Fruit fly (Drosophila melanogaster) whole organism, embryonic: ENCODE results near the gene Jhbp2.

Experiments used
- CG10321 ChIP-seq: fragments of 200-800 bp; sonication (Bioruptor generic); IDR thresholded peaks from 2 replicates; pipeline ENCODE4 v1.3.6; 2022; ENCODE audit warnings: missing biosample characterization, missing genetic modification characterization
- CG10462 ChIP-seq: fragments of 200-800 bp; sonication (Bioruptor generic); optimal IDR thresholded peaks from 2 replicates; lab custom pipeline; 2016; ENCODE audit warnings: missing biosample characterization, missing genetic modification characterization
- CG13424 ChIP-seq: fragments of 200-800 bp; sonication (Bioruptor generic); optimal IDR thresholded peaks from 2 replicates; lab custom pipeline; 2019; ENCODE audit warnings: missing biosample characterization, mild to moderate bottlenecking, missing genetic modification characterization, moderate library complexity
- CG13894 ChIP-seq: fragments of 200-800 bp; sonication (Bioruptor generic); optimal IDR thresholded peaks from 3 replicates; lab custom pipeline; 2018; ENCODE audit warnings: missing biosample characterization, mild to moderate bottlenecking, missing genetic modification characterization, moderate library complexity
- CG14667 ChIP-seq: fragments of 200-800 bp; sonication (Bioruptor generic); IDR thresholded peaks from 2 replicates; pipeline ENCODE4 v1.3.6; 2022; ENCODE audit warnings: missing biosample characterization, missing genetic modification characterization
- CG15073 ChIP-seq: fragments of 200-800 bp; sonication (Bioruptor generic); optimal IDR thresholded peaks from 2 replicates; lab custom pipeline; 2016; ENCODE audit warnings: missing biosample characterization, missing genetic modification characterization
- CG16863 ChIP-seq: fragments of 200-800 bp; sonication (Bioruptor generic); optimal IDR thresholded peaks from 3 replicates; lab custom pipeline; 2016; ENCODE audit warnings: missing biosample characterization, missing genetic modification characterization
- CG17186 ChIP-seq: fragments of 200-800 bp; sonication (Bioruptor generic); optimal IDR thresholded peaks from 3 replicates; lab custom pipeline; 2017; ENCODE audit warnings: missing biosample characterization, missing genetic modification reagents, missing genetic modification characterization
- CG17361 ChIP-seq: fragments of 200-800 bp; sonication (Bioruptor generic); IDR thresholded peaks from 3 replicates; pipeline ENCODE4 v1.3.6; 2022; ENCODE audit warnings: missing biosample characterization, missing genetic modification characterization
- CG18262 ChIP-seq: fragments of 200-800 bp; optimal IDR thresholded peaks from 3 replicates; lab custom pipeline; 2019; ENCODE audit warnings: missing biosample characterization, mild to moderate bottlenecking, missing genetic modification characterization, moderate library complexity
- CG2129 ChIP-seq: fragments of 200-800 bp; sonication (Bioruptor generic); IDR thresholded peaks from 2 replicates; pipeline ENCODE4 v1.3.6; 2022; ENCODE audit warnings: missing biosample characterization, missing genetic modification characterization; ENCODE audit not compliant: partially characterized antibody
- CG31224 ChIP-seq: fragments of 200-800 bp; sonication (Bioruptor generic); IDR thresholded peaks from 2 replicates; pipeline ENCODE4 v1.3.6; 2022; ENCODE audit warnings: missing biosample characterization, missing genetic modification characterization
- CG32767 ChIP-seq: fragments of 200-800 bp; sonication (Bioruptor generic); IDR thresholded peaks from 2 replicates; pipeline ENCODE4 v1.3.6; 2022; ENCODE audit warnings: missing biosample characterization, missing genetic modification characterization
- CG3407 ChIP-seq: fragments of 200-800 bp; sonication (Bioruptor generic); optimal IDR thresholded peaks from 2 replicates; lab custom pipeline; 2018; ENCODE audit warnings: missing biosample characterization, mild to moderate bottlenecking, missing genetic modification characterization
- CG42726 ChIP-seq: fragments of 200-800 bp; sonication (Bioruptor generic); IDR thresholded peaks from 2 replicates; pipeline ENCODE4 v1.3.6; 2022; ENCODE audit warnings: missing biosample characterization, missing genetic modification characterization; ENCODE audit not compliant: partially characterized antibody
- CG4282 ChIP-seq: fragments of 200-800 bp; sonication (Bioruptor generic); optimal IDR thresholded peaks from 2 replicates; lab custom pipeline; 2016; ENCODE audit warnings: missing biosample characterization, missing genetic modification characterization
- CG4360 ChIP-seq: fragments of 200-800 bp; sonication (Bioruptor generic); IDR thresholded peaks from 2 replicates; pipeline ENCODE4 v1.3.6; 2022; ENCODE audit warnings: missing biosample characterization, missing genetic modification characterization
- CG4617 ChIP-seq: fragments of 200-800 bp; sonication (Bioruptor generic); optimal IDR thresholded peaks from 3 replicates; lab custom pipeline; 2016; ENCODE audit warnings: missing biosample characterization, missing genetic modification characterization, borderline replicate concordance
- CG8944 ChIP-seq: fragments of 200-800 bp; sonication (Bioruptor generic); optimal IDR thresholded peaks from 3 replicates; lab custom pipeline; 2016; ENCODE audit warnings: missing biosample characterization, missing genetic modification characterization
- CHES-1-like ChIP-seq: fragments of 200-800 bp; sonication (Bioruptor generic); optimal IDR thresholded peaks from 2 replicates; lab custom pipeline; 2016; ENCODE audit warnings: missing biosample characterization, missing genetic modification characterization
- Doc2 ChIP-seq: fragments of 200-800 bp; sonication (Bioruptor generic); IDR thresholded peaks from 2 replicates; pipeline ENCODE4 v1.3.6; 2022; ENCODE audit warnings: missing biosample characterization, missing genetic modification characterization
- Fer3 ChIP-seq: fragments of 200-800 bp; sonication (Bioruptor generic); optimal IDR thresholded peaks from 2 replicates; lab custom pipeline; 2018; ENCODE audit warnings: missing biosample characterization, mild to moderate bottlenecking, missing genetic modification characterization, moderate library complexity
- Gug ChIP-seq: fragments of 200-800 bp; sonication (Bioruptor generic); IDR thresholded peaks from 4 replicates; pipeline ENCODE4 v1.3.6; 2022; ENCODE audit warnings: missing biosample characterization, missing genetic modification characterization
- HLH54F ChIP-seq: fragments of 200-800 bp; sonication (Bioruptor generic); optimal IDR thresholded peaks from 3 replicates; lab custom pipeline; 2016; ENCODE audit warnings: missing biosample characterization, missing genetic modification characterization
- Hr39 ChIP-seq: fragments of >200 bp; optimal IDR thresholded peaks from 2 replicates; lab custom pipeline; 2017
- Meics ChIP-seq: fragments of 200-800 bp; sonication (Bioruptor generic); optimal IDR thresholded peaks from 2 replicates; lab custom pipeline; 2017; ENCODE audit warnings: missing biosample characterization, mild to moderate bottlenecking, missing genetic modification characterization
- Mrtf ChIP-seq: fragments of 200-800 bp; sonication (Bioruptor generic); IDR thresholded peaks from 3 replicates; pipeline ENCODE4 v1.3.6; 2022; ENCODE audit warnings: missing biosample characterization, missing genetic modification characterization
- Nf-YA ChIP-seq: fragments of 200-800 bp; sonication (Bioruptor generic); IDR thresholded peaks from 2 replicates; pipeline ENCODE4 v1.3.6; 2022; ENCODE audit warnings: missing biosample characterization, missing genetic modification characterization
- Nf-YC ChIP-seq: fragments of 200-800 bp; optimal IDR thresholded peaks from 3 replicates; lab custom pipeline; 2019; ENCODE audit warnings: missing biosample characterization, mild to moderate bottlenecking, missing genetic modification characterization, moderate library complexity
- Oli ChIP-seq: fragments of 200-800 bp; sonication (Bioruptor generic); optimal IDR thresholded peaks from 2 replicates; lab custom pipeline; 2018; ENCODE audit warnings: missing biosample characterization, mild to moderate bottlenecking, missing genetic modification characterization, moderate library complexity
- Trl ChIP-seq, 3 experiments: fragments of >200 bp in 2 of 3; fragments of 200-800 bp in 1 of 3; sonication (Bioruptor generic) in 1 of 3; optimal IDR thresholded peaks; 2 replicates in 1 of 3; 3 replicates in 2 of 3; lab custom pipeline; 2016 to 2017; ENCODE audit warnings: missing biosample characterization in 1 of 3, missing genetic modification characterization in 1 of 3
- az2 ChIP-seq: fragments of 200-800 bp; sonication (Bioruptor generic); optimal IDR thresholded peaks from 3 replicates; lab custom pipeline; 2016; ENCODE audit warnings: missing biosample characterization, missing genetic modification characterization
- bab2 ChIP-seq: fragments of 200-800 bp; sonication (Bioruptor generic); optimal IDR thresholded peaks from 2 replicates; lab custom pipeline; 2016; ENCODE audit warnings: missing biosample characterization, missing genetic modification characterization
- bigmax ChIP-seq: fragments of 200-800 bp; sonication (Bioruptor generic); optimal IDR thresholded peaks from 2 replicates; lab custom pipeline; 2018; ENCODE audit warnings: missing biosample characterization, mild to moderate bottlenecking, missing genetic modification characterization
- crol ChIP-seq: fragments of 200-800 bp; sonication (Bioruptor generic); IDR thresholded peaks from 2 replicates; pipeline ENCODE4 v1.3.6; 2022; ENCODE audit warnings: missing biosample characterization, missing genetic modification characterization
- emc ChIP-seq: fragments of 200-800 bp; sonication (Bioruptor generic); optimal IDR thresholded peaks from 2 replicates; lab custom pipeline; 2016; ENCODE audit warnings: missing biosample characterization, missing genetic modification characterization
- esg ChIP-seq: fragments of 200-800 bp; sonication (Bioruptor generic); conservative IDR thresholded peaks from 2 replicates; pipeline ENCODE4 v1.3.6; 2022; ENCODE audit warnings: missing biosample characterization, missing genetic modification characterization
- gcm ChIP-seq: fragments of 200-800 bp; sonication (Bioruptor generic); optimal IDR thresholded peaks from 2 replicates; lab custom pipeline; 2019; ENCODE audit warnings: missing biosample characterization, mild to moderate bottlenecking, missing genetic modification characterization, moderate library complexity
- gsb-n ChIP-seq: fragments of 200-800 bp; sonication (Bioruptor generic); optimal IDR thresholded peaks from 3 replicates; lab custom pipeline; 2018; ENCODE audit warnings: missing biosample characterization, mild to moderate bottlenecking, missing genetic modification characterization
- gt ChIP-seq: fragments of 200-800 bp; sonication (Bioruptor generic); IDR thresholded peaks from 2 replicates; pipeline ENCODE4 v1.3.6; 2022; ENCODE audit warnings: missing biosample characterization, missing genetic modification characterization
- klu ChIP-seq: fragments of 200-800 bp; sonication (Bioruptor generic); IDR thresholded peaks from 2 replicates; pipeline ENCODE4 v1.3.6; 2022; ENCODE audit warnings: missing biosample characterization, missing genetic modification characterization
- lbe ChIP-seq: fragments of 200-800 bp; sonication (Bioruptor generic); optimal IDR thresholded peaks from 2 replicates; lab custom pipeline; 2016; ENCODE audit warnings: missing biosample characterization, mild to moderate bottlenecking, missing genetic modification characterization
- p53 ChIP-seq: fragments of 200-800 bp; sonication (Bioruptor generic); optimal IDR thresholded peaks from 2 replicates; lab custom pipeline; 2016; ENCODE audit warnings: missing biosample characterization, missing genetic modification characterization
- pfk ChIP-seq: fragments of 200-800 bp; sonication (Bioruptor generic); optimal IDR thresholded peaks from 2 replicates; lab custom pipeline; 2018; ENCODE audit warnings: missing biosample characterization, mild to moderate bottlenecking, missing genetic modification characterization, moderate library complexity
- ranshi ChIP-seq: fragments of 200-800 bp; sonication (Bioruptor generic); IDR thresholded peaks from 2 replicates; pipeline ENCODE4 v1.3.6; 2022; ENCODE audit warnings: missing biosample characterization, missing genetic modification characterization
- sens ChIP-seq: fragments of 200-800 bp; sonication (Bioruptor generic); peaks from one replicate; lab custom pipeline; 2016; ENCODE audit warnings: missing biosample characterization, missing genetic modification characterization
- sisA ChIP-seq: fragments of 200-800 bp; sonication (Bioruptor generic); IDR thresholded peaks from 2 replicates; pipeline ENCODE4 v1.3.6; 2022; ENCODE audit warnings: missing biosample characterization, missing genetic modification characterization
- so ChIP-seq: fragments of 200-800 bp; sonication (Bioruptor generic); IDR thresholded peaks from 3 replicates; pipeline ENCODE4 v1.3.6; 2022; ENCODE audit warnings: missing biosample characterization, missing genetic modification characterization
- tap ChIP-seq: fragments of 200-800 bp; optimal IDR thresholded peaks from 3 replicates; lab custom pipeline; 2019; ENCODE audit warnings: missing biosample characterization, mild to moderate bottlenecking, missing genetic modification characterization, moderate library complexity
- trh ChIP-seq: fragments of 200-800 bp; sonication (Bioruptor generic); optimal IDR thresholded peaks from 2 replicates; lab custom pipeline; 2016; ENCODE audit warnings: missing biosample characterization, missing genetic modification characterization
- zen2 ChIP-seq: fragments of 200-800 bp; sonication (Bioruptor generic); IDR thresholded peaks from 3 replicates; pipeline ENCODE4 v1.3.6; 2022; ENCODE audit warnings: missing biosample characterization, missing genetic modification characterization; ENCODE audit not compliant: partially characterized antibody
- zfh1 ChIP-seq: fragments of 200-800 bp; sonication (Bioruptor generic); IDR thresholded peaks from 3 replicates; pipeline ENCODE4 v1.3.6; 2022; ENCODE audit warnings: missing biosample characterization, missing genetic modification characterization

Jhbp2 gene

DNA sequence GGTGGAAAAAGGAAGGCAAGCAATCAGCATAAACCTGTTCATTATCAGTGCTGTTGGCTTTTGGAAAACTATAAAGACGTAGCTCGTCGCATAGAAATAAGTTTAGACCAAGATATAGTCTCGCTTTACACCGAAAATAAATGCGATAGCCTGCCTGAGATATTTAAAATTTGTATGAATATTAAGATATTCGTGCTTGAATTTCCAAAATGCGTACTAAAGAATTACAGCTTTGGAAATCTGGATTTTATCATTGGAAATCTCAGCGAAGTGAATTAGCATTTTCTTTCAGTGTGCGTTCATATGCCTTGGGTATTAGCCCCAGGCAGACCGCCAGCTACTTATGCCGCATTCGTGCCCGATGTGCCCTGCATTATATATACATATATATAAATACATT lies 49.0 kb upstream of the Jhbp2 start (continued):
- TF ChIP-seq emc (GFP tag; lab: Kevin White, UChicago) (peak; percentile 60), Trl (optimal IDR thresholded peaks at IDR 0.05; lab: Kevin White, UChicago) (no peak), Trl (GFP tag; optimal IDR thresholded peaks at IDR 0.05; lab: Kevin White, UChicago) (peak; percentile 90), CG16863 (GFP tag; lab: Kevin White, UChicago) (peak; percentile 90), Nf-YA (GFP tag; lab: Robert Waterston, UW) (peak; percentile 81), CG15073 (GFP tag; lab: Kevin White, UChicago) (peak; percentile 59), CG2129 (GFP tag; lab: Robert Waterston, UW) (no peak), CG4360 (peak; percentile 67), CG8944 (GFP tag; lab: Kevin White, UChicago) (peak; percentile 85), gsb-n (tag; lab: Kevin White, UChicago) (peak; percentile 88), p53 (GFP tag; lab: Kevin White, UChicago) (peak; percentile 46), CG10321 (GFP tag; lab: Robert Waterston, UW) (peak; percentile 70), Fer3 (tag; lab: Kevin White, UChicago) (peak; percentile 87), CG4282 (GFP tag; lab: Kevin White, UChicago) (peak; percentile 32), Doc2 (peak; percentile 68; the same call in 1 of the 2 replicates), HLH54F (GFP tag; lab: Kevin White, UChicago) (peak; percentile 82), so (GFP tag; lab: Robert Waterston, UW) (peak; percentile 84; the same call in 2 of the 3 replicates), crol (GFP tag; lab: Robert Waterston, UW) (no peak), CG10462 (GFP tag; lab: Kevin White, UChicago) (peak; percentile 88), Meics (peak; percentile 87), zfh1 (peak; percentile 93), Mrtf (GFP tag; lab: Robert Waterston, UW) (peak; percentile 92), CG42726 (GFP tag; lab: Robert Waterston, UW) (no peak), CG18262 (tag; lab: Kevin White, UChicago) (peak; percentile 93), bab2 (GFP tag; lab: Kevin White, UChicago) (peak; percentile 86), CG31224 (GFP tag; lab: Robert Waterston, UW) (peak; percentile 81), CG17361 (GFP tag; lab: Robert Waterston, UW) (peak; percentile 95), klu (peak; percentile 76), tap (peak; percentile 89), esg (GFP tag; lab: Robert Waterston, UW) (peak; percentile 90), CG3407 (GFP tag; lab: Kevin White, UChicago) (peak; percentile 86), trh (GFP tag; lab: Kevin White, UChicago) (peak; percentile 81), CG32767 (peak; percentile 84; the same call in 1 of the 2 replicates), CG14667 (GFP tag; lab: Robert Waterston, UW) (peak; percentile 85), zen2 (no peak), ranshi (GFP tag; lab: Robert Waterston, UW) (peak; percentile 83), gcm (GFP tag; lab: Kevin White, UChicago) (peak; percentile 88), sisA (peak; percentile 88), CG13894 (tag; lab: Kevin White, UChicago) (peak; percentile 76), az2 (GFP tag; lab: Kevin White, UChicago) (peak; percentile 94), CG17186 (GFP tag; lab: Kevin White, UChicago) (peak; percentile 47), sens (peak; percentile 99), pfk (GFP tag; lab: Kevin White, UChicago) (no peak), gt (GFP tag; lab: Robert Waterston, UW) (peak; percentile 72), bigmax (GFP tag; lab: Kevin White, UChicago) (peak; percentile 38), Nf-YC (tag; lab: Kevin White, UChicago) (peak; percentile 73), lbe (GFP tag; lab: Kevin White, UChicago) (no peak), CG13424 (tag; lab: Kevin White, UChicago) (peak; percentile 92), CHES-1-like (GFP tag; lab: Kevin White, UChicago) (peak; percentile 79), Hr39 (lab: Kevin White, UChicago) (no peak), CG4617 (GFP tag; lab: Kevin White, UChicago) (peak; percentile 72), Gug (peak; percentile 79; the same call in 3 of the 4 replicates), Oli (tag; lab: Kevin White, UChicago) (peak; percentile 94)
